Worm (Caenorhabditis elegans) whole organism, young adult: Measurements from ENCODE around the gene F49C5.11.

ENCODE experiments used
- B0019.2 ChIP-seq: fragments of 200-800 bp; sonication (Bioruptor generic); conservative IDR thresholded peaks from 2 replicates; pipeline ENCODE4 v1.3.6; 2022; ENCODE audit warnings: missing genetic modification reagents, missing genetic modification characterization, missing compliant biosample characterization
- ceh-27 ChIP-seq: fragments of 200-800 bp; sonication (Bioruptor generic); optimal IDR thresholded peaks from 2 replicates; lab custom pipeline; 2018; ENCODE audit warnings: mild to moderate bottlenecking, missing genetic modification characterization, moderate library complexity, missing compliant biosample characterization
- snpc-4 ChIP-seq, 5 experiments: fragments of 150-350 bp in 1 of 5; sonication (generic microtip) in 4 of 5; optimal IDR thresholded peaks; 2 replicates each; lab custom pipeline; 2014 to 2018; ENCODE audit warnings: missing genetic modification characterization in 5 of 5, missing biosample characterization in 3 of 5, antibody characterized with exemption in 2 of 5, mild to moderate bottlenecking in 2 of 5, missing compliant biosample characterization in 2 of 5, missing genotype in 2 of 5, moderate library complexity in 2 of 5, missing genetic modification reagents in 1 of 5
- ztf-18 ChIP-seq: sonication (generic microtip); optimal IDR thresholded peaks from 2 replicates; lab custom pipeline; 2016; ENCODE audit warnings: missing genotype, mild to moderate bottlenecking, missing genetic modification characterization, missing compliant biosample characterization

DNA sequence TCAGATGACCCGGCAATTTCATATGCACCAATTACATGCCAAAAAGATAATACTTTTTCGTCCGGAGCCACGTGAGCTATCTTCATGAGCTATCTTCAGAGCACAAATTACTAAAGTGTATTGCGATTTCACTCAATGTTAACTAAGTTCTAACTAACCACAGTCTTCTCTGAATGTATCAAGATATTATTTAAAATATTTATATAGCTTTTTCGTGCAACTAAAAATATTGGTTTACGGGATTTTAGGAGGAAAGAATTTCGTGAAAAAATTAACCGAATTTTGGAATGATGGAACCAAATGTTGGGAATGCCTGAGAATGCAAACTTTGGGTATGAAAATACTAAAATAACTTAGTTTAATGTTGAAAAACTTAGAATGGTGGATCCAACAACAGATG is 8.1 kb upstream of the F49C5.11 start, which contains the start of gene F49C5.16:
- TF ChIP-seq snpc-4 (GFP tag; optimal IDR thresholded peaks at IDR 0.05; lab: Kevin White, UChicago) (no peak), snpc-4 (tag; optimal IDR thresholded peaks at IDR 0.05; lab: Kevin White, UChicago) (no peak), B0019.2 (GFP tag; lab: Robert Waterston, UW) (no peak), ceh-27 (GFP tag; lab: Kevin White, UChicago) (no peak), ztf-18 (tag; lab: Kevin White, UChicago) (no peak)
